Worm (Caenorhabditis elegans) whole organism, L4/young adult: ENCODE results near the gene ztf-25.
"Not testable (repeated sequence)": the region's sequence is repeated elsewhere in the genome, so short reads cannot be mapped to it uniquely, and the experiment has no call there.

Experiments used
- W03F9.2 ChIP-seq: fragments of 150-350 bp; optimal IDR thresholded peaks from 2 replicates; lab custom pipeline; 2014; ENCODE audit warnings: missing biosample characterization, missing genetic modification characterization
- dao-5 ChIP-seq: sonication (generic microtip); optimal IDR thresholded peaks from 2 replicates; lab custom pipeline; 2016; ENCODE audit warnings: missing genotype, missing genetic modification characterization, moderate library complexity, missing compliant biosample characterization
- him-1 ChIP-seq: sonication (generic microtip); optimal IDR thresholded peaks from 2 replicates; lab custom pipeline; 2016; ENCODE audit warnings: missing genotype, missing genetic modification reagents, missing genetic modification characterization, missing compliant biosample characterization

Gene ztf-25

ce11 chrV:17601520-17601919, at the start of gene ztf-25:
Gene ztf-25, plus strand, starts transcription at chrV:17601820.
- no peak for TF ChIP-seq dao-5 (tag; lab: Kevin White, UChicago)
- TF ChIP-seq W03F9.2, result no peak
- TF ChIP-seq him-1 (tag; lab: Kevin White, UChicago), result no peak

- TF ChIP-seq him-1 (tag; lab: Kevin White, UChicago), result no peak
- TF ChIP-seq dao-5 (tag; lab: Kevin White, UChicago), result no peak
- no peak for TF ChIP-seq W03F9.2
These were observed 48.9 kb upstream of the ztf-25 start, which contains the start of gene C38D9.8 for ce11 chrV:17552759-17553158. Gene C38D9.8, minus strand, starts transcription at chrV:17552859.

- TF ChIP-seq W03F9.2, result no peak
- no peak for TF ChIP-seq dao-5 (tag; lab: Kevin White, UChicago)
- no peak for TF ChIP-seq him-1 (tag; lab: Kevin White, UChicago)
These were observed 43.2 kb upstream of the ztf-25 start, which contains the start of gene fbxa-174 for ce11 chrV:17558377-17558776. Gene fbxa-174, minus strand, starts transcription at chrV:17558477.

- TF ChIP-seq him-1 (tag; lab: Kevin White, UChicago) (no peak), W03F9.2 (no peak), dao-5 (tag; lab: Kevin White, UChicago) (no peak)
These were observed 42.7 kb upstream of the ztf-25 start, which contains the start of gene fbxa-172 for ce11 chrV:17558946-17559345. Gene fbxa-172, plus strand, starts transcription at chrV:17559246.

ce11 chrV:17565903-17566302, 35.7 kb upstream of the ztf-25 start, which contains the start of gene fbxa-171:
Gene fbxa-171, minus strand, starts transcription at chrV:17566003.
- TF ChIP-seq W03F9.2 (no peak), dao-5 (tag; lab: Kevin White, UChicago) (no peak), him-1 (tag; lab: Kevin White, UChicago) (no peak)

ce11 chrV:17566850-17567249, 34.8 kb upstream of the ztf-25 start, which contains the start of gene C38D9.2:
Gene C38D9.2, plus strand, starts transcription at chrV:17567150.
- TF ChIP-seq him-1 (tag; lab: Kevin White, UChicago) (no peak), dao-5 (tag; lab: Kevin White, UChicago) (no peak), W03F9.2 (no peak)

ce11 chrV:17580017-17580416, 21.6 kb upstream of the ztf-25 start:
- TF ChIP-seq W03F9.2 (no peak), him-1 (tag; lab: Kevin White, UChicago) (no peak), dao-5 (tag; lab: Kevin White, UChicago) (no peak)

ce11 chrV:17584352-17584843, 17.2 kb upstream of the ztf-25 start, which contains the start of gene fbxa-133:
Gene fbxa-133, plus strand, starts transcription at chrV:17584793.
- not testable (repeated sequence) for TF ChIP-seq W03F9.2; him-1 (tag; lab: Kevin White, UChicago); dao-5 (tag; lab: Kevin White, UChicago)

- no peak for TF ChIP-seq dao-5 (tag; lab: Kevin White, UChicago)
- TF ChIP-seq W03F9.2, result no peak
- no peak for TF ChIP-seq him-1 (tag; lab: Kevin White, UChicago)
These were observed 5.9 kb upstream of the ztf-25 start for ce11 chrV:17595691-17596090.

- TF ChIP-seq dao-5 (tag; lab: Kevin White, UChicago) (no peak), W03F9.2 (no peak), him-1 (tag; lab: Kevin White, UChicago) (no peak)
These were observed 2.8 kb upstream of the ztf-25 start, which contains the start of gene Y6G8.2 for ce11 chrV:17598810-17599209. Gene Y6G8.2, minus strand, starts transcription at chrV:17598956.

- not testable (repeated sequence) for TF ChIP-seq dao-5 (tag; lab: Kevin White, UChicago); him-1 (tag; lab: Kevin White, UChicago); W03F9.2
These were observed 4.4 kb downstream of the ztf-25 start, which contains the start of gene Y6G8.16 for ce11 chrV:17606050-17606449. Gene Y6G8.16, plus strand, starts transcription at chrV:17606350.

- TF ChIP-seq him-1 (tag; lab: Kevin White, UChicago) (no peak), dao-5 (tag; lab: Kevin White, UChicago) (no peak), W03F9.2 (no peak)
These were observed 6.2 kb downstream of the ztf-25 start, which contains the start of gene srz-91 for ce11 chrV:17607797-17608196. Gene srz-91, plus strand, starts transcription at chrV:17608097.

- TF ChIP-seq him-1 (tag; lab: Kevin White, UChicago); W03F9.2; dao-5 (tag; lab: Kevin White, UChicago): not testable (repeated sequence)
These were observed 8.9 kb downstream of the ztf-25 start, which contains the start of gene Y6G8.15 for ce11 chrV:17610503-17610902. Gene Y6G8.15, minus strand, starts transcription at chrV:17610603.

ce11 chrV:17614251-17614650, 12.6 kb downstream of the ztf-25 start, which contains the start of gene Y6G8.14:
Gene Y6G8.14, minus strand, starts transcription at chrV:17614351.
- TF ChIP-seq him-1 (tag; lab: Kevin White, UChicago), result no peak
- TF ChIP-seq W03F9.2, result no peak
- TF ChIP-seq dao-5 (tag; lab: Kevin White, UChicago), result no peak
